Fruit fly (Drosophila melanogaster) whole organism, embryonic: ENCODE data around the gene eIF1.

Experiments used
- CG10321 ChIP-seq: fragments of 200-800 bp; sonication (Bioruptor generic); IDR thresholded peaks from 2 replicates; pipeline ENCODE4 v1.3.6; 2022; ENCODE audit warnings: missing biosample characterization, missing genetic modification characterization
- CG10366 ChIP-seq: fragments of 200-800 bp; sonication (Bioruptor generic); IDR thresholded peaks from 2 replicates; pipeline ENCODE4 v1.3.6; 2022; ENCODE audit warnings: missing biosample characterization, missing genetic modification characterization
- CG10654 ChIP-seq: fragments of 200-800 bp; sonication (Bioruptor generic); optimal IDR thresholded peaks from 2 replicates; lab custom pipeline; 2016; ENCODE audit warnings: missing biosample characterization, missing genetic modification characterization
- CG11560 ChIP-seq: fragments of 200-800 bp; sonication (Bioruptor generic); IDR thresholded peaks from 3 replicates; pipeline ENCODE4 v1.3.6; 2022; ENCODE audit warnings: missing biosample characterization, missing genetic modification characterization
- CG13624 ChIP-seq: fragments of 200-800 bp; sonication (Bioruptor generic); optimal IDR thresholded peaks from 2 replicates; lab custom pipeline; 2016; ENCODE audit warnings: missing biosample characterization, missing genetic modification characterization
- CG14014 ChIP-seq: fragments of 200-800 bp; sonication (Bioruptor generic); IDR thresholded peaks from 2 replicates; pipeline ENCODE4 v1.3.6; 2022; ENCODE audit warnings: missing biosample characterization, missing genetic modification characterization
- CG14667 ChIP-seq: fragments of 200-800 bp; sonication (Bioruptor generic); IDR thresholded peaks from 2 replicates; pipeline ENCODE4 v1.3.6; 2022; ENCODE audit warnings: missing biosample characterization, missing genetic modification characterization
- CG14965 ChIP-seq: fragments of 200-800 bp; sonication (Bioruptor generic); optimal IDR thresholded peaks from 2 replicates; lab custom pipeline; 2016; ENCODE audit warnings: missing biosample characterization, missing genetic modification characterization, borderline replicate concordance
- CG15601 ChIP-seq: fragments of 200-800 bp; sonication (Bioruptor generic); optimal IDR thresholded peaks from 3 replicates; lab custom pipeline; 2019; ENCODE audit warnings: missing biosample characterization, mild to moderate bottlenecking, missing genetic modification characterization, moderate library complexity
- CG1832 ChIP-seq: fragments of 200-800 bp; sonication (Bioruptor generic); optimal IDR thresholded peaks from 2 replicates; lab custom pipeline; 2017; ENCODE audit warnings: missing biosample characterization, mild to moderate bottlenecking, missing genetic modification characterization, inconsistent platforms
- CG18619 ChIP-seq: fragments of 200-800 bp; sonication (Bioruptor generic); optimal IDR thresholded peaks from 3 replicates; lab custom pipeline; 2017; ENCODE audit warnings: missing biosample characterization, mild to moderate bottlenecking, missing genetic modification characterization
- CG2116 ChIP-seq: fragments of 200-800 bp; sonication (Bioruptor generic); optimal IDR thresholded peaks from 3 replicates; lab custom pipeline; 2018; ENCODE audit warnings: missing biosample characterization, mild to moderate bottlenecking, missing genetic modification characterization
- CG30020 ChIP-seq: fragments of 200-800 bp; optimal IDR thresholded peaks from 2 replicates; lab custom pipeline; 2019; ENCODE audit warnings: missing biosample characterization, mild to moderate bottlenecking, missing genetic modification characterization, moderate library complexity
- CG31224 ChIP-seq: fragments of 200-800 bp; sonication (Bioruptor generic); IDR thresholded peaks from 2 replicates; pipeline ENCODE4 v1.3.6; 2022; ENCODE audit warnings: missing biosample characterization, missing genetic modification characterization
- CG4424 ChIP-seq: fragments of 200-800 bp; sonication (Bioruptor generic); optimal IDR thresholded peaks from 3 replicates; lab custom pipeline; 2016; ENCODE audit warnings: missing biosample characterization, missing genetic modification characterization
- CG5180 ChIP-seq: fragments of 200-800 bp; sonication (Bioruptor generic); optimal IDR thresholded peaks from 3 replicates; lab custom pipeline; 2017; ENCODE audit warnings: missing biosample characterization, missing genetic modification characterization, mild to moderate bottlenecking, moderate library complexity, missing genetic modification reagents
- CG6654 ChIP-seq: fragments of 200-800 bp; sonication (Bioruptor generic); optimal IDR thresholded peaks from 2 replicates; lab custom pipeline; 2017; ENCODE audit warnings: missing biosample characterization, mild to moderate bottlenecking, missing genetic modification characterization
- CG7745 ChIP-seq: fragments of 200-800 bp; sonication (Bioruptor generic); optimal IDR thresholded peaks from 2 replicates; lab custom pipeline; 2018; ENCODE audit warnings: missing biosample characterization, mild to moderate bottlenecking, missing genetic modification characterization, moderate library complexity
- CG8089 ChIP-seq: fragments of 200-800 bp; sonication (Bioruptor generic); optimal IDR thresholded peaks from 3 replicates; lab custom pipeline; 2016; ENCODE audit warnings: missing biosample characterization, missing genetic modification characterization
- CG8388 ChIP-seq: fragments of 200-800 bp; sonication (Bioruptor generic); optimal IDR thresholded peaks from 2 replicates; lab custom pipeline; 2019; ENCODE audit warnings: missing biosample characterization, mild to moderate bottlenecking, missing genetic modification characterization, moderate library complexity
- CG8924 ChIP-seq: fragments of 200-800 bp; optimal IDR thresholded peaks from 3 replicates; lab custom pipeline; 2019; ENCODE audit warnings: missing biosample characterization, mild to moderate bottlenecking, missing genetic modification characterization, moderate library complexity
- CG9817 ChIP-seq: fragments of 200-800 bp; sonication (Bioruptor generic); optimal IDR thresholded peaks from 2 replicates; lab custom pipeline; 2018; ENCODE audit warnings: missing biosample characterization, mild to moderate bottlenecking, missing genetic modification characterization, moderate library complexity
- CG9876 ChIP-seq: fragments of 200-800 bp; sonication (Bioruptor generic); optimal IDR thresholded peaks from 2 replicates; lab custom pipeline; 2016; ENCODE audit warnings: missing biosample characterization, missing genetic modification characterization
- Fer2 ChIP-seq: fragments of 200-800 bp; sonication (Bioruptor generic); optimal IDR thresholded peaks from 2 replicates; lab custom pipeline; 2018; ENCODE audit warnings: missing biosample characterization, mild to moderate bottlenecking, missing genetic modification characterization, moderate library complexity
- H15 ChIP-seq: fragments of 200-800 bp; sonication (Bioruptor generic); IDR thresholded peaks from 3 replicates; pipeline ENCODE4 v1.3.6; 2022; ENCODE audit warnings: missing biosample characterization, missing genetic modification characterization
- HHEX ChIP-seq: fragments of 200-800 bp; sonication (Bioruptor generic); optimal IDR thresholded peaks from 3 replicates; lab custom pipeline; 2017; ENCODE audit warnings: missing biosample characterization, mild to moderate bottlenecking, missing genetic modification characterization, missing genetic modification reagents
- Lhr ChIP-seq: fragments of 200-800 bp; sonication (Bioruptor generic); optimal IDR thresholded peaks from 3 replicates; lab custom pipeline; 2017; ENCODE audit warnings: mild to moderate bottlenecking, missing biosample characterization, missing genetic modification reagents, missing genetic modification characterization
- MESR4 ChIP-seq: fragments of 200-800 bp; sonication (Bioruptor generic); optimal IDR thresholded peaks from 2 replicates; lab custom pipeline; 2018; ENCODE audit warnings: missing biosample characterization, mild to moderate bottlenecking, missing genetic modification characterization, moderate library complexity
- Mrtf ChIP-seq: fragments of 200-800 bp; sonication (Bioruptor generic); IDR thresholded peaks from 3 replicates; pipeline ENCODE4 v1.3.6; 2022; ENCODE audit warnings: missing biosample characterization, missing genetic modification characterization
- PHDP ChIP-seq: fragments of 200-800 bp; sonication (Bioruptor generic); optimal IDR thresholded peaks from 3 replicates; lab custom pipeline; 2018; ENCODE audit warnings: missing biosample characterization, mild to moderate bottlenecking, missing genetic modification characterization, moderate library complexity
- bsh ChIP-seq, 2 experiments: fragments of 200-800 bp; sonication (Bioruptor generic); optimal IDR thresholded peaks; 2 replicates each; lab custom pipeline; 2017 to 2018; ENCODE audit warnings: mild to moderate bottlenecking in 2 of 2, missing biosample characterization in 2 of 2, missing genetic modification characterization in 2 of 2, moderate library complexity in 1 of 2
- chinmo ChIP-seq: fragments of 200-800 bp; sonication (Bioruptor generic); IDR thresholded peaks from 4 replicates; pipeline ENCODE4 v1.3.6; 2022; ENCODE audit warnings: missing biosample characterization, missing genetic modification characterization; ENCODE audit not compliant: partially characterized antibody
- dimm ChIP-seq: fragments of 200-800 bp; sonication (Bioruptor generic); IDR thresholded peaks from 2 replicates; pipeline ENCODE4 v1.3.6; 2022; ENCODE audit warnings: missing biosample characterization, missing genetic modification characterization
- dpn ChIP-seq, 2 experiments: fragments of 200-800 bp; sonication (Bioruptor generic); optimal IDR thresholded peaks; 3 replicates each; lab custom pipeline; 2016; ENCODE audit warnings: missing biosample characterization in 2 of 2, missing genetic modification characterization in 2 of 2
- exex ChIP-seq: fragments of 200-800 bp; sonication (Bioruptor generic); optimal IDR thresholded peaks from 4 replicates; lab custom pipeline; 2018; ENCODE audit warnings: missing biosample characterization, mild to moderate bottlenecking, missing genetic modification characterization, moderate library complexity
- gce ChIP-seq: fragments of 200-800 bp; sonication (Bioruptor generic); IDR thresholded peaks from 3 replicates; pipeline ENCODE4 v1.3.6; 2022; ENCODE audit warnings: missing biosample characterization, missing genetic modification characterization
- hbn ChIP-seq: fragments of 200-800 bp; sonication (Bioruptor generic); IDR thresholded peaks from 2 replicates; pipeline ENCODE4 v1.3.6; 2022; ENCODE audit warnings: missing biosample characterization, missing genetic modification characterization; ENCODE audit not compliant: partially characterized antibody
- her ChIP-seq: fragments of 200-800 bp; sonication (Bioruptor generic); optimal IDR thresholded peaks from 2 replicates; lab custom pipeline; 2016; ENCODE audit warnings: missing biosample characterization, missing genetic modification characterization
- lab ChIP-seq: fragments of 200-800 bp; sonication (Bioruptor generic); optimal IDR thresholded peaks from 3 replicates; lab custom pipeline; 2017; ENCODE audit warnings: missing biosample characterization, missing genetic modification characterization, mild to moderate bottlenecking, moderate library complexity, missing genetic modification reagents
- lov ChIP-seq, 2 experiments: fragments of 200-800 bp in 1 of 2; fragments of >200 bp in 1 of 2; sonication (Bioruptor generic) in 1 of 2; IDR thresholded peaks in 1 of 2; optimal IDR thresholded peaks in 1 of 2; 2 replicates in 1 of 2; 3 replicates in 1 of 2; pipeline versions ENCODE4 v1.3.6 to Lab custom; 2017 to 2022; ENCODE audit warnings: missing biosample characterization in 1 of 2, missing genetic modification characterization in 1 of 2
- odd ChIP-seq: fragments of 200-800 bp; sonication (Bioruptor generic); optimal IDR thresholded peaks from 2 replicates; lab custom pipeline; 2017; ENCODE audit warnings: missing biosample characterization, mild to moderate bottlenecking, missing genetic modification characterization
- row ChIP-seq: fragments of 200-800 bp; sonication (Bioruptor generic); IDR thresholded peaks from 3 replicates; pipeline ENCODE4 v1.3.6; 2022; ENCODE audit warnings: missing biosample characterization, missing genetic modification characterization
- slbo ChIP-seq: fragments of 200-800 bp; sonication (Bioruptor generic); IDR thresholded peaks from 2 replicates; pipeline ENCODE4 v1.3.6; 2022; ENCODE audit warnings: missing biosample characterization, missing genetic modification characterization
- stc ChIP-seq: fragments of 200-800 bp; sonication (Bioruptor generic); IDR thresholded peaks from 2 replicates; pipeline ENCODE4 v1.3.6; 2022; ENCODE audit warnings: missing biosample characterization, missing genetic modification characterization
- sug ChIP-seq: fragments of 200-800 bp; optimal IDR thresholded peaks from 2 replicates; lab custom pipeline; 2019; ENCODE audit warnings: missing biosample characterization, mild to moderate bottlenecking, missing genetic modification characterization, moderate library complexity
- tin ChIP-seq: fragments of 200-800 bp; sonication (Bioruptor generic); optimal IDR thresholded peaks from 3 replicates; lab custom pipeline; 2016; ENCODE audit warnings: missing biosample characterization, missing genetic modification characterization
- wdn ChIP-seq: fragments of 200-800 bp; sonication (Bioruptor generic); IDR thresholded peaks from 2 replicates; pipeline ENCODE4 v1.3.6; 2022; ENCODE audit warnings: missing biosample characterization, missing genetic modification characterization

Gene eIF1

DNA sequence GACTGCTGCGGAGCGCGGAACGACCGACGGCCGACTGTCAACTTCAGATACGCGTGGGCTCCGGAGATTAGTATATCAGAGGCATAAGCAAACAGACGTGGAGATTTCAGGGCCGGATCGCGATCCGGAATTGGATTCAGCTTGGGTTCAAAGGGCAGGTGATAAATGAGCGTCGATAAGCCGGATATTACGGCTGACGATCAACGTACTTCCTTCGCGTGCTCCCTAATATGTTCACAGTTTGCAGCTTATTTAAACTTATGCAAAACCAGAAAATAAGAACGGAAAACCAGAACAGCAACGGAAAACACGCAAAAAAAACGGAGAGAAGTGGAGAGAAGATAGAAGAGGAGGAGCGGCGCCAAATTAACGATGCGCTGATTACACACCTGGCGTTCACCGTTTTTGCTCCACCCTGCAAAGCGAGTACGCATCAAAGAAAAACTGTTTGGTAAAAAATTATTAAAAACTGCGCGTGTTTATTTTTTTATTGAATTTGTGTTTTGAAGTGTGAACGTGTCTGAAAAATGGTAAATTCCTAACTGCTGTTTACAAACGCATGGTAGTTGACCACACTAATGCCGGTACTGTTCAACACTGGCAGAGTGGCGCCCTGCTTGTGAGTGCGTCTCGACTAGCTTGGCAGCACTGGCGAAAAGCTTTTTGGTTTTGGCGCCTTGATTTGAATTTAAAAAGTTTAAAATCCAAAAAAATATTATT lies 16.1 kb downstream of the eIF1 start, which contains the start of gene CG17746 (continued):
- TF ChIP-seq CG8924 (tag; lab: Kevin White, UChicago) (peak; percentile 10), CG8388 (GFP tag; lab: Kevin White, UChicago) (no peak), CG9876 (GFP tag; lab: Kevin White, UChicago) (peak; percentile 47), MESR4 (GFP tag; lab: Kevin White, UChicago) (peak; percentile 74), wdn (GFP tag; lab: Robert Waterston, UW) (0 out of 2 replicates have a peak, but pooled peaks have one; percentile 5), dpn (GFP tag; optimal IDR thresholded peaks at IDR 0.05; lab: Kevin White, UChicago) (peak; percentile 43 to 61), slbo (GFP tag; lab: Robert Waterston, UW) (peak; percentile 76), CG6654 (no peak), Fer2 (no peak), CG4424 (no peak), CG1832 (no peak), CG2116 (GFP tag; lab: Kevin White, UChicago) (peak; percentile 39), gce (GFP tag; lab: Robert Waterston, UW) (no peak), CG14667 (GFP tag; lab: Robert Waterston, UW) (no peak), lab (peak; percentile 40), HHEX (GFP tag; lab: Kevin White, UChicago) (no peak), Lhr (GFP tag; lab: Kevin White, UChicago) (peak; percentile 92), CG31224 (no peak), CG14014 (GFP tag; lab: Robert Waterston, UW) (no peak), Mrtf (GFP tag; lab: Robert Waterston, UW) (no peak), CG14965 (no peak), CG11560 (tag; lab: Robert Waterston, UW) (no peak), CG18619 (no peak), H15 (GFP tag; lab: Robert Waterston, UW) (no peak), odd (no peak), CG8089 (GFP tag; lab: Kevin White, UChicago) (no peak), CG9817 (tag; lab: Kevin White, UChicago) (peak; percentile 36), dimm (GFP tag; lab: Robert Waterston, UW) (no peak), CG7745 (tag; lab: Kevin White, UChicago) (no peak), CG10654 (GFP tag; lab: Kevin White, UChicago) (peak; percentile 47), lov (optimal IDR thresholded peaks at IDR 0.05; lab: Kevin White, UChicago) (no peak), lov (GFP tag; IDR thresholded peaks at IDR 0.05; lab: Robert Waterston, UW) (no peak), CG30020 (tag; lab: Kevin White, UChicago) (no peak), CG5180 (GFP tag; lab: Kevin White, UChicago) (no peak), her (GFP tag; lab: Kevin White, UChicago) (peak; percentile 53)

DNA sequence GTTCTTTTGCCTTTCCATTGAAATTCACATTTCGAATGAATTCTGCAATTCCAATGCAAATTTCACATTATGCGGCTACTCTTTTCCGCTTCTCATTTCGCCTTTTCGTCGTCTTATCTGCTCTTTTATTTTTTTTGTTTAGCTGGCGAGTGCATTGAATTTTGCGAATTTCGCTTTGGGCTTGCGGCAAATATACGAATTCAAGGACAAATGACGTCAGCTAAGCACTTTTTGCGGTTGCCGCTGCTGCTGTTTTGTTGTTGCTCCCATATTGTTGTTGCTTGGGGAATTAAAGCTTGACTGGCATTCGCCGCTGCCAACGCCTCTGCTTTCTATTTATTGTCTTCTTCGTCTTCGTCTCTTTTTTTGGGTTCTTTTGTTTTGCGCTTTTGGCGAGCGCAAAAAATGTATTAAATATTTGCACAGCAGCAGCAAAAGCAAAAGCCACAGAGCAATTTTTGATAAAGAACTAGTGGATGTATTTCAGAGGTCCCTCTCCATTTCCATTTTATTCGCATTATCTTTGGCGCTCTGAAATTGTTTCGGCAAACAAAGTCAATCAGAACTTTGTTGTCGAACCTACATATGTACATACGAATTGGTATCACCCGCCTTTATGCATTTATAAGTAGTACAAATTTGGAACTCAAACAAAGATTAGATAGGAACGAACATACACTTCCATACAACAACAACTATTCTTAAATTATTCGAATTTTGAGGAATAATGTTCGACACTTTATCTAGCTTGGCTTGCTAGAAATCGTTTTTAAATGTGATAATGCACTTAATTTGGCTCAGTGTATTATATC lies 16.9 kb downstream of the eIF1 start:
- TF ChIP-seq hbn (GFP tag; lab: Robert Waterston, UW) (0 out of 2 replicates have a peak, but pooled peaks have one; percentile 2), sug (tag; lab: Kevin White, UChicago) (peak; percentile 29), CG13624 (GFP tag; lab: Kevin White, UChicago) (no peak), chinmo (GFP tag; lab: Robert Waterston, UW) (0 out of 4 replicates have a peak, but pooled peaks have one; percentile 35), exex (tag; lab: Kevin White, UChicago) (peak; percentile 76), CG10321 (GFP tag; lab: Robert Waterston, UW) (no peak), bsh (GFP tag; optimal IDR thresholded peaks at IDR 0.05; lab: Kevin White, UChicago) (peak in 1 of 2 experiments; percentile 46), PHDP (peak; percentile 34), CG10366 (no peak), row (GFP tag; lab: Robert Waterston, UW) (peak; percentile 29; the same call in 1 of the 3 replicates), stc (peak; percentile 13; the same call in 1 of the 2 replicates), CG10654 (GFP tag; lab: Kevin White, UChicago) (no peak), CG15601 (tag; lab: Kevin White, UChicago) (peak; percentile 5), CG7745 (tag; lab: Kevin White, UChicago) (peak; percentile 50), tin (GFP tag; lab: Kevin White, UChicago) (no peak)
